Worm (Caenorhabditis elegans): ENCODE data around the gene C09E7.11.

The C09E7.11 gene

DNA sequence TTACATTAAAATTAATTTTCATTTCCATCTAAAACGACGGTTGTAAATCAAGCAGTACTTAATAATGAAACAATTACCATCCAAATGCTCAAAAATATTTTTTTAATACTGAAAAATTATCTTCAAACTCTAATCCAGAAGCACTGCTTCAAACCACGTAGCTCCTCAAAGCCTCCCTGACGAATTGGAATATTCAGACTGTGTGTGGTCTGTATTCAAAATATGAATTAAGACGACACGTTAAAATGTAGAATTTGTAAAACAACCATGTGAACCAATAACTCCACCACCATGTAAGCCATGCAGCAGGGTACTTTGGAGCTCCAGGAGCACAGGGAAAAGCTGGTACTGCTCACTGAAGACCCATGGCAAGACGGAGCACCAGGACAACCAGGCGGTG is 48.2 kb downstream of the C09E7.11 start, which contains the start of gene F27B3.8:
Gene F27B3.8, plus strand, starts transcription at position 301 of the 400 bp plus-strand sequence.
- TF ChIP-seq D1046.2 (GFP tag; IDR thresholded peaks at IDR 0.05) (no peak), nhr-11 (tag; optimal IDR thresholded peaks at IDR 0.05) (no peak), Y75B8A.6 (GFP tag; IDR thresholded peaks at IDR 0.05) (no peak), lin-39 (tag; optimal IDR thresholded peaks at IDR 0.05) (no peak), Y105C5A.15 (GFP tag; IDR thresholded peaks at IDR 0.05) (no peak), nhr-6 (tag; optimal IDR thresholded peaks at IDR 0.05) (no peak), ztf-11 (tag; optimal IDR thresholded peaks at IDR 0.05) (no peak), lir-3 (tag; optimal IDR thresholded peaks at IDR 0.05) (no peak), Y48G9A.11 (GFP tag; IDR thresholded peaks at IDR 0.05) (no peak), egl-43 (GFP tag; IDR thresholded peaks at IDR 0.05) (no peak), F26F4.8 (GFP tag; conservative IDR thresholded peaks at IDR 0.05) (no peak), F37D6.2 (tag; optimal IDR thresholded peaks at IDR 0.05) (no peak), egl-27 (tag; optimal IDR thresholded peaks at IDR 0.05) (no peak), lsy-2 (tag; optimal IDR thresholded peaks at IDR 0.05) (no peak), dmd-6 (GFP tag; IDR thresholded peaks at IDR 0.05) (no peak), mes-2 (tag; optimal IDR thresholded peaks at IDR 0.05; ENCODE audit: poor library complexity, severe bottlenecking) (no peak), saeg-2 (GFP tag; IDR thresholded peaks at IDR 0.05) (no peak)

DNA sequence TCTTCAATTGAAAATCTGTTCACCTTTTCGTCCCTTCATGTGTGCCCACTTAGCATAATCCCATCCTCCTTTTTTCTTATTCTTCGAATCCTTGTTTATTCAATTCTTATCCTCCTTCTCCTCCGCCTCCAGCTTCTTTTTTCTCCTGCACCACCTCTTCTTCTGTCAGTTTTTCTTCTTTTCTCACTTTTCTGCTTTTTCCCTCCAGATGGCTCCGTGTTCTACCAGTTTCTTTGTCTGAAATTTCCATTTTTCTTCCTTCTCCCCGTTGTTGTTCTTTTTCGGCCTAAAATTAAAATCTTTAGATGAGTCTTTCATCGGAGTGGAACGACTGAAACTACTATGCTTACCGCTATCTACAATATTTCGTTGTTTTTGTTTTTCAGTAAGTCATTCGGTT is 50.4 kb downstream of the C09E7.11 start, which contains the start of gene acr-21:
Gene acr-21, plus strand, starts transcription at position 301 of the 400 bp plus-strand sequence.
- TF ChIP-seq mxl-2 (GFP tag; conservative IDR thresholded peaks at IDR 0.05) (no peak), fkh-10 (GFP tag; optimal IDR thresholded peaks at IDR 0.05) (peak; percentile 3)

All from whole organism, L4 larva.